Worm (Caenorhabditis elegans): ENCODE measurements around the gene dnj-25.

DNA sequence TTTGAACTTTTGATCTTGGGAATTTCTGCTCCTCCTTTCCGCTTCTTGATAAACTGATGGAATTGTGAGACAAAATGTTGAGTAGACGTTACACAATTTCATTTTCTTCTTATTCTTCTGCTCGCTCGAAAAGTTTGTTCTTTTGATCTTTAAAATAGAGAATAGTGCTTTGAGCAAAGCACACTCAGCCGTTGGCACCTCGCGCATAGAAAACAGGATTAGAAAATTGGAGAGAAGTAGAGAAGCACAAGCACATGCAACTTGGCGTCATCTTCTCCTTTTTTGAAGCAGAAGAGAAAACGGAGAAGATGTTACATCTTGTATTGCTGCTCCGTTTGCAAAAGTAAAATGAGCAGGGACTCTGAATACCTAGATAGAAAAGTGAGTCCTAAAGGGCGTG is 38.0 kb upstream of the dnj-25 start:
- TF ChIP-seq ets-7 (tag; optimal IDR thresholded peaks at IDR 0.05) (no peak), B0310.2 (tag; optimal IDR thresholded peaks at IDR 0.05) (no peak), sea-1 (GFP tag; conservative IDR thresholded peaks at IDR 0.05) (no peak), tra-4 (tag; optimal IDR thresholded peaks at IDR 0.05) (no peak)

All from whole organism, early embryonic.